Worm (Caenorhabditis elegans): ENCODE data around the gene col-44.

Gene col-44

DNA sequence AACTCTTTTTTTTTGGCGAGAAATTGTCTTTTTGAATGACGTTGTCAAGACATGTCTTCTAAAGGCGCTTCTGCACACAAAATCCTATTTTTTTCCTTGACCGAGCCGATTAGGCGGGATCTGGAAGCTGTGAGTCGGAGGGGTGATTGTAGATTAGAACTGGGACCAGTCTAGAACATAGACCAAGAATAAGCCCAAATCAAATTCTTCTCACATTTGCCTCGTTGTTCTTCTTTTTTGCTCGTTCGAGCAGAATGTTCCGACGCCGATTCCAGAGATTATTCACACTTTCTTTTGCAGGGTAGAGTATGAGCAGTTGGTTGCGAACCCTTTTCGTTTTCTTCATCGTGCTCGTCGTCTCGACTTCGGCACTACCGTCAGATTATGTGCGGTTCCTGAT, 27.3 kb downstream of the col-44 start, which contains the start of gene nlp-53:
TSS of gene nlp-53 (plus strand) at position 301 of the 400 bp plus-strand sequence.
- TF ChIP-seq nhr-12 (tag; optimal IDR thresholded peaks at IDR 0.05) (no peak), nhr-76 (tag; optimal IDR thresholded peaks at IDR 0.05) (no peak), ceh-9 (tag; optimal IDR thresholded peaks at IDR 0.05) (no peak), lin-15B (tag; optimal IDR thresholded peaks at IDR 0.05) (no peak), nhr-43 (tag; optimal IDR thresholded peaks at IDR 0.05; ENCODE audit: poor library complexity, severe bottlenecking) (no peak), ama-1 (optimal IDR thresholded peaks at IDR 0.05) (no peak), egl-5 (tag; optimal IDR thresholded peaks at IDR 0.05) (no peak), lsy-12 (tag; optimal IDR thresholded peaks at IDR 0.05) (no peak), nhr-28 (tag; optimal IDR thresholded peaks at IDR 0.05) (no peak), lin-39 (tag; optimal IDR thresholded peaks at IDR 0.05) (no peak), mdl-1 (tag; optimal IDR thresholded peaks at IDR 0.05) (no peak), nhr-77 (tag; optimal IDR thresholded peaks at IDR 0.05) (no peak), ztf-4 (tag; optimal IDR thresholded peaks at IDR 0.05) (no peak), mml-1 (tag; optimal IDR thresholded peaks at IDR 0.05) (no peak), ceh-82 (tag; optimal IDR thresholded peaks at IDR 0.05) (no peak), eor-1 (tag; optimal IDR thresholded peaks at IDR 0.05) (no peak)

DNA sequence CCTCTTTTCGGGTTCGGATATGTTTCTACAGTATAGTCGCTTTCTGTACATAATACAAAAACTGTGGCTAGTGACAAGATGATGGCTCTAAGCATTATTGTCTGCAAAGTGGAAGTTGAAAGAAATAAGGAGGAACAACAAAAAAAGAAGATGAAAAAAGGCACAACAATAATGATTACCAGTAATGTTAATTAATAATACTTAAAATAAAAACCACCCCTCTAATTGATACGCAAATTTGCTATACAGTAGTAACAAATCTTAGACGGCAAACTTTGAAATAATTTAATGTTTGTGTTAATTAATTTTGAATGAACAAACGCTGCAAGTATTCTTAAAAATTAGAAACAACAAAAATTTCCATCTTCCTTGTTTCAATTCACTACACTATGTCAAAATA, 30.4 kb downstream of the col-44 start, which contains the start of gene Y12A6A.1:
TSS of gene Y12A6A.1 (minus strand) at position 101 of the 400 bp plus-strand sequence.
- no peak for TF ChIP-seq egl-27 (tag; optimal IDR thresholded peaks at IDR 0.05)
- no peak for TF ChIP-seq nhr-76 (tag; optimal IDR thresholded peaks at IDR 0.05)
- TF ChIP-seq mdl-1 (tag; optimal IDR thresholded peaks at IDR 0.05): no peak
- no peak for TF ChIP-seq unc-62 (GFP tag; optimal IDR thresholded peaks at IDR 0.05)
- no peak for TF ChIP-seq nhr-43 (tag; optimal IDR thresholded peaks at IDR 0.05; ENCODE audit: poor library complexity, severe bottlenecking)
- TF ChIP-seq nhr-28 (tag; optimal IDR thresholded peaks at IDR 0.05): no peak
- TF ChIP-seq nhr-77 (tag; optimal IDR thresholded peaks at IDR 0.05): no peak
- no peak for TF ChIP-seq unc-39 (tag; optimal IDR thresholded peaks at IDR 0.05)
- TF ChIP-seq snpc-4 (tag; optimal IDR thresholded peaks at IDR 0.05): no peak
- TF ChIP-seq eor-1 (tag; optimal IDR thresholded peaks at IDR 0.05): no peak
- no peak for TF ChIP-seq lin-15B (tag; optimal IDR thresholded peaks at IDR 0.05)
- no peak for TF ChIP-seq ztf-4 (tag; optimal IDR thresholded peaks at IDR 0.05)
- TF ChIP-seq elt-2 (tag; optimal IDR thresholded peaks at IDR 0.05): no peak
- no peak for TF ChIP-seq fkh-2 (tag; optimal IDR thresholded peaks at IDR 0.05)
- no peak for TF ChIP-seq mml-1 (tag; optimal IDR thresholded peaks at IDR 0.05)
- no peak for TF ChIP-seq nfya-1 (tag; optimal IDR thresholded peaks at IDR 0.05; ENCODE audit: insufficient read depth)
- no peak for TF ChIP-seq nhr-12 (tag; optimal IDR thresholded peaks at IDR 0.05)
- no peak for TF ChIP-seq sea-2 (GFP tag; optimal IDR thresholded peaks at IDR 0.05)
- no peak for TF ChIP-seq fos-1 (tag; optimal IDR thresholded peaks at IDR 0.05)
- no peak for TF ChIP-seq lsy-12 (tag; optimal IDR thresholded peaks at IDR 0.05)

DNA sequence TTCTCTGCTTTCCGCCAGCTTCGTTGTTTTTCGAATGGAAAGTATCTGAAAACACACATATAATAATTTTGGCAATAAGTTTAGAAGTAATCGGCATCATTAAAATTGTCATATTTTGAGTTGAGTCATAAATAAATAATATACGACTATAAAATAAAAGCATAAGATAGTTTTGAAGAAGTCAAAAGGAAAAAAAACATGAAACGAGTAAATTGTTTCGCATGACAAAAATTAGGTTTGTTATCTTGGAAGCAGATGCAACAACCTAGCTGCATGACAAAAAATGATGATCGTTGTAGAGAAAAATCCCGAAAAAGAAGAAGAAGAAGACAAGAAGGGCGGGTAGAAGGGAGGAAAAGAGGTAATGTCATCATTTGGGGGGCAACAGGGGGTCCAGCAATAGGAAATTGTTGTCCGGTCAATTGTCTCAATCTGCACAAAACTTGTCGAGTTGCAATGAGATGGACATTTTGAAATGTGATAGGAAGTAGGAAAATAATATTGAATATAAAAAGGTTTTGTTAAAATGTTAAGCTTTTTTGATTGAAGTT, 39.9 kb downstream of the col-44 start, which contains the start of gene nlg-1:
TSS of gene nlg-1 (minus strand) at position 51 of the 551 bp plus-strand sequence.
- TF ChIP-seq elt-1 (tag; optimal IDR thresholded peaks at IDR 0.05): no peak
- no peak for TF ChIP-seq elt-3 (tag; optimal IDR thresholded peaks at IDR 0.05)
- TF ChIP-seq elt-2 (tag; optimal IDR thresholded peaks at IDR 0.05): no peak
- TF ChIP-seq nhr-25 (tag; optimal IDR thresholded peaks at IDR 0.05): no peak
- no peak for TF ChIP-seq fos-1 (tag; optimal IDR thresholded peaks at IDR 0.05)
- TF ChIP-seq tbx-2 (tag; optimal IDR thresholded peaks at IDR 0.05): no peak
- TF ChIP-seq nhr-28 (tag; optimal IDR thresholded peaks at IDR 0.05): no peak
- peak; percentile 59 for TF ChIP-seq fkh-10 (GFP tag; optimal IDR thresholded peaks at IDR 0.05)

DNA sequence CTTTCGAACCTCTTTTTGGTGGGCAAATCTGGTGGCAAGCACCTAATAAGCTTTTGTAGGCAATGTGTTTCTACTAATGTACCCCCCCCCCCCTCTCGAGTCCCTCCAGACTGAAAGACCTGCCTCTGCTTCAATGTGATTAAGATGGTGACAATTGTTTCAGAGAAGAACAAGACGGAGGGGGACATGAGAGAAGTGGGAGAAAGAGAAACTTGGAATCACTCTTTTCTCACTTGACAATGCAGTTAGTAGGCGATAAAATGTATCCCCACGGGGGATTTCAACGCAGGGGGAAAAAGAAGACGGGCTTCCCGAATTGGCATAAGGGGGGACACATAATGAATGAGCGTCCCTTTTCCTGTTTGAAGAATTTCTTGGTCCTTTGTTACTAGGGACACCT, 41.0 kb downstream of the col-44 start:
- TF ChIP-seq mdl-1 (tag; optimal IDR thresholded peaks at IDR 0.05): no peak
- peak; percentile 49 for TF ChIP-seq egl-5 (tag; optimal IDR thresholded peaks at IDR 0.05)

DNA sequence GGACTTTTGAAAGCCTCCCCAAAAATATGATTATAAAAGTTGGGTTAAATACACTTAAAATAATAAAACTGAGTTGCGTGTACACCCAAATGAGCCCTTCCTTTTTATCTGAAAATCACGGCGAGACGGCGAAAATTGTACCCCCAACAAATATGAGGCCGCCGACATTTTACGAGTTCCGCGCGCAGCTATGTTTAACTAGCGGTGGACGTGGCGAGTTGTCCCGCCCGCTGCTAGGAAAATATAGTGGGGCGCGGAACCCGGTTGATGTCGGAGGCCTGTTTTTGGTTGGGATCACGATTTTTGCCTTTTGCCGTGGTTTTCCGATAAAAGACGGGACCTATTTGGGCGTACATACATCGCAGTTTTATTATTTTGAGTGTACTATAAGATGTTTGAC, 41.8 kb downstream of the col-44 start:
- no peak for TF ChIP-seq nhr-67 (tag; optimal IDR thresholded peaks at IDR 0.05)
- TF ChIP-seq tbx-2 (tag; optimal IDR thresholded peaks at IDR 0.05): no peak
- TF ChIP-seq snpc-4 (tag; optimal IDR thresholded peaks at IDR 0.05): peak; percentile 48

Measured in whole organism, L3 larva.